Fruit fly (Drosophila melanogaster) whole organism: ENCODE data around the gene CG1572.

Experiments used
- CG8478 ChIP-seq: fragments of >200 bp; optimal IDR thresholded peaks from 2 replicates; lab custom pipeline; 2018; ENCODE audit warnings: inconsistent platforms
- Dll ChIP-seq: fragments of >200 bp; optimal IDR thresholded peaks from 2 replicates; lab custom pipeline; 2017
- EcR ChIP-seq, 2 experiments: fragments of >200 bp; optimal IDR thresholded peaks; 2 replicates each; lab custom pipeline; 2017; ENCODE audit warnings: missing biosample characterization in 2 of 2, missing genetic modification characterization in 2 of 2, missing genetic modification reagents in 2 of 2
- pan ChIP-seq: fragments of >200 bp; optimal IDR thresholded peaks from 2 replicates; lab custom pipeline; 2017
- psq ChIP-seq: fragments of >200 bp; optimal IDR thresholded peaks from 2 replicates; lab custom pipeline; 2017
- usp ChIP-seq: fragments of >200 bp; optimal IDR thresholded peaks from 2 replicates; lab custom pipeline; 2017; ENCODE audit warnings: missing biosample characterization, missing genetic modification characterization, mixed read lengths

Gene CG1572

dm6 chrX:11569956-11570695 lies 11.7 kb upstream of the CG1572 start, which contains the start of the genes Polr2A and CG11699:
Gene Polr2A, minus strand, starts transcription at chrX:11570326.
Gene CG11699, plus strand, starts transcription at chrX:11570621.
- no peak for TF ChIP-seq pan (lab: Kevin White, UChicago)
- no peak for TF ChIP-seq psq
- no peak for TF ChIP-seq EcR (GFP tag; optimal IDR thresholded peaks at IDR 0.05; lab: Kevin White, UChicago)
- no peak for TF ChIP-seq Dll
- no peak for TF ChIP-seq usp (GFP tag; lab: Kevin White, UChicago)
- TF ChIP-seq CG8478 (lab: Kevin White, UChicago): no peak

- no peak for TF ChIP-seq psq
- no peak for TF ChIP-seq EcR (GFP tag; optimal IDR thresholded peaks at IDR 0.05; lab: Kevin White, UChicago)
- no peak for TF ChIP-seq Dll
- TF ChIP-seq pan (lab: Kevin White, UChicago): no peak
Measured at dm6 chrX:11561450-11562040, 3.1 kb upstream of the CG1572 start, which contains the start of gene PGRP-SA. Gene PGRP-SA, plus strand, starts transcription at chrX:11561643.

dm6 chrX:11559728-11560724 lies 1.6 kb upstream of the CG1572 start:
- peak; percentile 73 for TF ChIP-seq pan (lab: Kevin White, UChicago)
- no peak for TF ChIP-seq psq

dm6 chrX:11556774-11557173 lies 1.7 kb downstream of the CG1572 start:
- no peak for TF ChIP-seq CG8478 (lab: Kevin White, UChicago)
- no peak for TF ChIP-seq EcR (GFP tag; optimal IDR thresholded peaks at IDR 0.05; lab: Kevin White, UChicago)
- TF ChIP-seq Dll: no peak
- no peak for TF ChIP-seq psq
- no peak for TF ChIP-seq usp (GFP tag; lab: Kevin White, UChicago)
- TF ChIP-seq pan (lab: Kevin White, UChicago): no peak

dm6 chrX:11555070-11555469 lies 3.4 kb downstream of the CG1572 start:
- no peak for TF ChIP-seq Dll
- no peak for TF ChIP-seq CG8478 (lab: Kevin White, UChicago)
- TF ChIP-seq usp (GFP tag; lab: Kevin White, UChicago): no peak
- no peak for TF ChIP-seq pan (lab: Kevin White, UChicago)
- TF ChIP-seq psq: no peak
- TF ChIP-seq EcR (GFP tag; optimal IDR thresholded peaks at IDR 0.05; lab: Kevin White, UChicago): no peak

- no peak for TF ChIP-seq usp (GFP tag; lab: Kevin White, UChicago)
- TF ChIP-seq EcR (GFP tag; optimal IDR thresholded peaks at IDR 0.05; lab: Kevin White, UChicago): no peak
- no peak for TF ChIP-seq Dll
- no peak for TF ChIP-seq psq
- TF ChIP-seq CG8478 (lab: Kevin White, UChicago): no peak
- TF ChIP-seq pan (lab: Kevin White, UChicago): no peak
Measured at dm6 chrX:11550078-11550477, 8.4 kb downstream of the CG1572 start.

- TF ChIP-seq EcR (GFP tag; optimal IDR thresholded peaks at IDR 0.05; lab: Kevin White, UChicago) (no peak), pan (lab: Kevin White, UChicago) (no peak)
Measured at dm6 chrX:11548701-11549100, 9.8 kb downstream of the CG1572 start.

- no peak for TF ChIP-seq CG8478 (lab: Kevin White, UChicago)
- no peak for TF ChIP-seq psq
- no peak for TF ChIP-seq usp (GFP tag; lab: Kevin White, UChicago)
- TF ChIP-seq Dll: no peak
- TF ChIP-seq EcR (GFP tag; optimal IDR thresholded peaks at IDR 0.05; lab: Kevin White, UChicago): no peak
Measured at dm6 chrX:11546941-11547340, 11.5 kb downstream of the CG1572 start.

- TF ChIP-seq pan (lab: Kevin White, UChicago) (no peak), Dll (no peak), psq (no peak), usp (GFP tag; lab: Kevin White, UChicago) (no peak), EcR (GFP tag; optimal IDR thresholded peaks at IDR 0.05; lab: Kevin White, UChicago) (peak in 1 of 2 experiments; percentile 91), CG8478 (lab: Kevin White, UChicago) (no peak)
Measured at dm6 chrX:11544951-11545426, 13.5 kb downstream of the CG1572 start.

dm6 chrX:11544110-11544950 lies 14.1 kb downstream of the CG1572 start:
- no peak for TF ChIP-seq CG8478 (lab: Kevin White, UChicago)
- no peak for TF ChIP-seq usp (GFP tag; lab: Kevin White, UChicago)
- no peak for TF ChIP-seq pan (lab: Kevin White, UChicago)
- TF ChIP-seq EcR (GFP tag; optimal IDR thresholded peaks at IDR 0.05; lab: Kevin White, UChicago): peak in 1 of 2 experiments; percentile 92

- TF ChIP-seq usp (GFP tag; lab: Kevin White, UChicago) (no peak), EcR (GFP tag; optimal IDR thresholded peaks at IDR 0.05; lab: Kevin White, UChicago) (no peak), Dll (no peak), psq (no peak), CG8478 (lab: Kevin White, UChicago) (no peak), pan (lab: Kevin White, UChicago) (no peak)
Measured at dm6 chrX:11543318-11543717, 15.1 kb downstream of the CG1572 start.
